Worm (Caenorhabditis elegans): ENCODE results near the gene npax-1.

The npax-1 gene

ce11 chrII:7326997-7327396, 4.1 kb downstream of the npax-1 start:
- TF ChIP-seq jun-1 (tag; optimal IDR thresholded peaks at IDR 0.05) (no peak), nhr-237 (tag; optimal IDR thresholded peaks at IDR 0.05) (no peak), lsy-12 (tag; optimal IDR thresholded peaks at IDR 0.05) (peak; percentile 18), ama-1 (optimal IDR thresholded peaks at IDR 0.05) (no peak), skn-1 (tag; optimal IDR thresholded peaks at IDR 0.05) (no peak), ZK546.5 (tag; optimal IDR thresholded peaks at IDR 0.05) (no peak), daf-12 (tag; optimal IDR thresholded peaks at IDR 0.05) (no peak), unc-62 (GFP tag; optimal IDR thresholded peaks at IDR 0.05) (no peak), nhr-11 (tag; optimal IDR thresholded peaks at IDR 0.05) (peak; percentile 7), nhr-12 (tag; optimal IDR thresholded peaks at IDR 0.05) (no peak), sea-2 (GFP tag; optimal IDR thresholded peaks at IDR 0.05) (no peak), ceh-16 (tag; optimal IDR thresholded peaks at IDR 0.05) (no peak), snpc-4 (tag; optimal IDR thresholded peaks at IDR 0.05) (peak; percentile 16), ztf-11 (tag; optimal IDR thresholded peaks at IDR 0.05) (no peak), R02D3.7 (tag; optimal IDR thresholded peaks at IDR 0.05) (no peak), fkh-10 (GFP tag; optimal IDR thresholded peaks at IDR 0.05) (peak; percentile 72), fkh-2 (tag; optimal IDR thresholded peaks at IDR 0.05) (no peak), eor-1 (tag; optimal IDR thresholded peaks at IDR 0.05) (no peak), tbx-2 (tag; optimal IDR thresholded peaks at IDR 0.05) (peak; percentile 39), nhr-23 (tag; optimal IDR thresholded peaks at IDR 0.05) (no peak), pha-4 (tag; optimal IDR thresholded peaks at IDR 0.05) (no peak), egl-27 (tag; optimal IDR thresholded peaks at IDR 0.05) (no peak), elt-2 (tag; optimal IDR thresholded peaks at IDR 0.05) (no peak), nfya-1 (tag; optimal IDR thresholded peaks at IDR 0.05; ENCODE audit: insufficient read depth) (peak; percentile 78), lin-39 (tag; optimal IDR thresholded peaks at IDR 0.05) (peak; percentile 77), pqm-1 (tag; optimal IDR thresholded peaks at IDR 0.05) (no peak), ceh-82 (tag; optimal IDR thresholded peaks at IDR 0.05) (no peak), egl-5 (tag; optimal IDR thresholded peaks at IDR 0.05) (peak; percentile 24), nhr-76 (tag; optimal IDR thresholded peaks at IDR 0.05) (no peak), ceh-9 (tag; optimal IDR thresholded peaks at IDR 0.05) (no peak), mdl-1 (tag; optimal IDR thresholded peaks at IDR 0.05) (peak; percentile 22), elt-3 (tag; optimal IDR thresholded peaks at IDR 0.05) (no peak), mml-1 (tag; optimal IDR thresholded peaks at IDR 0.05) (no peak), zag-1 (tag; optimal IDR thresholded peaks at IDR 0.05) (no peak), nhr-77 (tag; optimal IDR thresholded peaks at IDR 0.05) (no peak), nhr-67 (tag; optimal IDR thresholded peaks at IDR 0.05) (no peak), nhr-43 (tag; optimal IDR thresholded peaks at IDR 0.05; ENCODE audit: poor library complexity, severe bottlenecking) (no peak), lin-15B (tag; optimal IDR thresholded peaks at IDR 0.05) (peak; percentile 21), hmg-11 (tag; optimal IDR thresholded peaks at IDR 0.05) (peak; percentile 30), aly-2 (tag; optimal IDR thresholded peaks at IDR 0.05) (no peak), nhr-28 (tag; optimal IDR thresholded peaks at IDR 0.05) (no peak), nhr-25 (tag; optimal IDR thresholded peaks at IDR 0.05) (no peak), elt-1 (tag; optimal IDR thresholded peaks at IDR 0.05) (no peak), ztf-4 (tag; optimal IDR thresholded peaks at IDR 0.05) (no peak), ceh-28 (tag; optimal IDR thresholded peaks at IDR 0.05) (no peak), fos-1 (tag; optimal IDR thresholded peaks at IDR 0.05) (no peak)

- TF ChIP-seq pha-4 (tag; optimal IDR thresholded peaks at IDR 0.05) (no peak), fkh-10 (GFP tag; optimal IDR thresholded peaks at IDR 0.05) (peak; percentile 60)
Observed at ce11 chrII:7326199-7326598, 4.9 kb downstream of the npax-1 start.

Data from whole organism, L3 larva.